Fruit fly (Drosophila melanogaster): ENCODE results near the gene kon.

Gene kon

dm6 chr2L:18504881-18505280 lies 1.1 kb upstream of the kon start (continued):
- peak; percentile 52 for TF ChIP-seq CG11504 (tag; optimal IDR thresholded peaks at IDR 0.05)
- TF ChIP-seq Atf-2 (GFP tag; optimal IDR thresholded peaks at IDR 0.05), result peak; percentile 2
- TF ChIP-seq CG1024 (GFP tag; IDR thresholded peaks at IDR 0.05), result 0 out of 2 replicates have a peak, but pooled peaks have one; percentile 25
- TF ChIP-seq fd96Cb (tag; optimal IDR thresholded peaks at IDR 0.05), result peak; percentile 44
- peak; percentile 37; the same call in 1 of the 3 replicates for TF ChIP-seq croc (GFP tag; conservative IDR thresholded peaks at IDR 0.05)
- peak in 1 of 2 experiments; percentile 68 for TF ChIP-seq eve (GFP tag; optimal IDR thresholded peaks at IDR 0.05)
- peak; percentile 49 for TF ChIP-seq CG10267 (tag; optimal IDR thresholded peaks at IDR 0.05)
- no peak for TF ChIP-seq Deaf1 (tag; optimal IDR thresholded peaks at IDR 0.05)
- TF ChIP-seq Med (GFP tag), result peak; percentile 82
- peak; percentile 59 for TF ChIP-seq CG16815 (GFP tag; optimal IDR thresholded peaks at IDR 0.05)
- peak; percentile 56 for TF ChIP-seq CG13775 (GFP tag; optimal IDR thresholded peaks at IDR 0.05)
- peak; percentile 42; the same call in 1 of the 3 replicates for TF ChIP-seq CG17361 (GFP tag; IDR thresholded peaks at IDR 0.05)
- no peak for TF ChIP-seq emc (GFP tag; optimal IDR thresholded peaks at IDR 0.05)
- TF ChIP-seq HLH3B (GFP tag; IDR thresholded peaks at IDR 0.05), result peak; percentile 50; the same call in 1 of the 2 replicates
- TF ChIP-seq Eip74EF (GFP tag; optimal IDR thresholded peaks at IDR 0.05), result peak in 1 of 2 experiments; percentile 38
- no peak for TF ChIP-seq ash1 (GFP tag; optimal IDR thresholded peaks at IDR 0.05)
- peak; percentile 33 for TF ChIP-seq CG8359 (GFP tag; optimal IDR thresholded peaks at IDR 0.05; ENCODE audit: borderline replicate concordance)
- no peak for TF ChIP-seq CG14860 (GFP tag; IDR thresholded peaks at IDR 0.05; ENCODE audit: partially characterized antibody)
- TF ChIP-seq Lpt (GFP tag; optimal IDR thresholded peaks at IDR 0.05), result no peak
- TF ChIP-seq CG6654 (GFP tag; optimal IDR thresholded peaks at IDR 0.05), result no peak
- peak; percentile 62; the same call in 1 of the 3 replicates for TF ChIP-seq otp (GFP tag; IDR thresholded peaks at IDR 0.05)
- TF ChIP-seq PHDP (tag; optimal IDR thresholded peaks at IDR 0.05), result peak; percentile 53
- peak; percentile 42 for TF ChIP-seq CG15269 (tag; optimal IDR thresholded peaks at IDR 0.05)
- peak; percentile 60; the same call in 1 of the 2 replicates for TF ChIP-seq ttk (GFP tag; IDR thresholded peaks at IDR 0.05)
- peak; percentile 16 for TF ChIP-seq CG5180 (GFP tag; optimal IDR thresholded peaks at IDR 0.05)
- no peak for TF ChIP-seq CG15514 (GFP tag; optimal IDR thresholded peaks at IDR 0.05)

- TF ChIP-seq CG7372 (GFP tag; IDR thresholded peaks at IDR 0.05) (no peak), hb (GFP tag; IDR thresholded peaks at IDR 0.05; ENCODE audit: partially characterized antibody) (no peak), Atf-2 (GFP tag; optimal IDR thresholded peaks at IDR 0.05) (no peak), gem (tag; optimal IDR thresholded peaks at IDR 0.05) (peak; percentile 12), Hr78 (GFP tag; optimal IDR thresholded peaks at IDR 0.05) (peak in 1 of 2 experiments; percentile 75), phol (tag; optimal IDR thresholded peaks at IDR 0.05) (peak; percentile 13), slp2 (GFP tag; optimal IDR thresholded peaks at IDR 0.05) (no peak), eve (GFP tag; optimal IDR thresholded peaks at IDR 0.05) (peak in 1 of 2 experiments; percentile 41)
Measured at dm6 chr2L:18499900-18500299, 3.9 kb downstream of the kon start.

- no peak for TF ChIP-seq CG13287 (GFP tag; IDR thresholded peaks at IDR 0.05; ENCODE audit: partially characterized antibody)
- no peak for TF ChIP-seq CG15073 (GFP tag; optimal IDR thresholded peaks at IDR 0.05)
- no peak for TF ChIP-seq vnd (GFP tag; IDR thresholded peaks at IDR 0.05; ENCODE audit: partially characterized antibody)
- peak; percentile 8 for TF ChIP-seq CG31365 (tag; optimal IDR thresholded peaks at IDR 0.05)
- no peak for TF ChIP-seq CG14965 (GFP tag; optimal IDR thresholded peaks at IDR 0.05; ENCODE audit: borderline replicate concordance)
- no peak for TF ChIP-seq Hmr (GFP tag; optimal IDR thresholded peaks at IDR 0.05)
- no peak for TF ChIP-seq CG11247 (GFP tag; IDR thresholded peaks at IDR 0.05)
- TF ChIP-seq CG15011 (GFP tag; optimal IDR thresholded peaks at IDR 0.05), result no peak
- TF ChIP-seq ftz-f1 (GFP tag; optimal IDR thresholded peaks at IDR 0.05), result no peak
- no peak for TF ChIP-seq insv (GFP tag; optimal IDR thresholded peaks at IDR 0.05)
- TF ChIP-seq vvl (GFP tag; IDR thresholded peaks at IDR 0.05), result no peak
- TF ChIP-seq CG13894 (tag; optimal IDR thresholded peaks at IDR 0.05), result no peak
- TF ChIP-seq CG34422 (GFP tag; IDR thresholded peaks at IDR 0.05), result no peak
- no peak for TF ChIP-seq Pdp1 (GFP tag; optimal IDR thresholded peaks at IDR 0.05)
- peak; percentile 0 for TF ChIP-seq CG33213 (GFP tag; optimal IDR thresholded peaks at IDR 0.05)
- no peak for TF ChIP-seq CG16779 (GFP tag; IDR thresholded peaks at IDR 0.05)
Measured at dm6 chr2L:18496834-18497233, 6.9 kb downstream of the kon start.
